Worm (Caenorhabditis elegans): ENCODE results near the gene srh-128.
"Not testable (repeated sequence)": the region's sequence is repeated elsewhere in the genome, so short reads cannot be mapped to it uniquely, and the experiment has no call there.

Gene srh-128

DNA sequence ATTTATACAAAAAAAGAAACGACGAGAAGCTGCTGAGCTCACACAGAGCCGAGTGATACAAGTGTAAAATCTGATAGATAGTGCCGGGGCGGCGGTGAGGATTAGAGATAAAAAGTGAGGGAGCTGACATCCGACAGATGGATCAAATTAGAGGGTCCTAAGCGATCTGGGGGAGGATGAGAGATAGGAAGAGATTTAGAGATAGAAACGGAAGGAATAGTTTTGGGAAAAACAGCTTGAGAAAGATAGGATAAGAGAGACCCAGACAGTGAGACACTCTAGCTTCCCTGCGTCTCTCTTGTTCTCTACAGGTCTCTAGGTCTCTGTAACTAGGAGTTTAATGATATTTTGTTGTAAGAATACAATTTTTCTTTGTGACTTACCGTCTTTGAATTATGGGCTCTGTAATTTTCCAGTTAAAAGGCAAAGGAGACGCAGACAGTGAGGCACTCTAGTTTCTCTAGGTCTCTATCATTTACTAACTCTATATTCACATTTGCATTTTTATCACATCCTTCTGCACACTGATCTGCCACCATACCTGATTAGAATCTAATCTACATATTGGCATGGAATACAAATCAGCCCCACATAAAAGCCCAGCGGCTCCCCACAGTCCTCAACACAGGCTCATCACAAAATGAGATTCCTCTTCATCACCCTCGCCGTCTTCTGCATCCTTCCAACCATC is 18.0 kb downstream of the srh-128 start, which contains the start of the genes sup-9 and nspf-1:
Gene sup-9, minus strand, starts transcription at position 43 of the 691 bp plus-strand sequence.
Gene nspf-1, plus strand, starts transcription at position 641 of the 691 bp plus-strand sequence.
- no peak for TF ChIP-seq flt-1 (GFP tag; IDR thresholded peaks at IDR 0.05)
- no peak for TF ChIP-seq hmbx-1 (tag; optimal IDR thresholded peaks at IDR 0.05)
- no peak for TF ChIP-seq hmg-4 (GFP tag; optimal IDR thresholded peaks at IDR 0.05)
- TF ChIP-seq sea-1 (GFP tag; conservative IDR thresholded peaks at IDR 0.05) = no peak
- TF ChIP-seq ama-1 (optimal IDR thresholded peaks at IDR 0.05) = no peak
- no peak for TF ChIP-seq F13C5.2 (tag; optimal IDR thresholded peaks at IDR 0.05)
- no peak for TF ChIP-seq tbx-37 (GFP tag; conservative IDR thresholded peaks at IDR 0.05)
- no peak for TF ChIP-seq tra-4 (tag; optimal IDR thresholded peaks at IDR 0.05)
- TF ChIP-seq aly-1 (tag; optimal IDR thresholded peaks at IDR 0.05) = no peak
- no peak for TF ChIP-seq tbx-11 (GFP tag; IDR thresholded peaks at IDR 0.05)
- TF ChIP-seq ceh-13 (GFP tag; optimal IDR thresholded peaks at IDR 0.05) = no peak
- TF ChIP-seq pes-1 (GFP tag; IDR thresholded peaks at IDR 0.05) = no peak
- no peak for TF ChIP-seq scrt-1 (GFP tag; IDR thresholded peaks at IDR 0.05)
- no peak for TF ChIP-seq hnd-1 (tag; optimal IDR thresholded peaks at IDR 0.05)
- no peak for TF ChIP-seq ets-7 (tag; optimal IDR thresholded peaks at IDR 0.05)
- TF ChIP-seq B0310.2 (tag; optimal IDR thresholded peaks at IDR 0.05) = no peak

DNA sequence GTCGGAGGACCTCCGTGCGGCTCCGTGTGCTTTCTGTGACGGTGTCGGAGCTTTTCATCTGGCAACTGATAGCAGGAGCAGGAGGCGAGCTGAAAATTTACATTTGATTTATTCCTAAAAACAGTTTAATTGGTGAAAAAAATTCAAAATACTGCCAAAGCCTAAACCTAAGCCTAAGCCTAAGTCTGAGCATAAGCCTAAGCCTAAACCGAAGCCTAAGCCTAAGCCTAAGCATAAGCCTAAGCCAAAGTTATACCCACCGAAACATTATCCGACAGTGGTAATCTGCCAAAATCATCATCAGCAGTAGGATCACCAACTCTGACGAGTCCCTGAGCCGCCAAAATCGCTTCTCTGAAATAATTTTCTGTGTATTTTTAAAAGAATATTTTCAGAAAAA is 20.3 kb downstream of the srh-128 start:
- TF ChIP-seq tbx-11 (GFP tag; IDR thresholded peaks at IDR 0.05) (no peak), sea-1 (GFP tag; conservative IDR thresholded peaks at IDR 0.05) (no peak), B0310.2 (tag; optimal IDR thresholded peaks at IDR 0.05) (no peak), tbx-37 (GFP tag; conservative IDR thresholded peaks at IDR 0.05) (no peak), hmbx-1 (tag; optimal IDR thresholded peaks at IDR 0.05) (no peak), hmg-4 (GFP tag; optimal IDR thresholded peaks at IDR 0.05) (no peak), ets-7 (tag; optimal IDR thresholded peaks at IDR 0.05) (no peak), tra-4 (tag; optimal IDR thresholded peaks at IDR 0.05) (no peak), ama-1 (optimal IDR thresholded peaks at IDR 0.05) (no peak), scrt-1 (GFP tag; IDR thresholded peaks at IDR 0.05) (no peak), ceh-13 (GFP tag; optimal IDR thresholded peaks at IDR 0.05) (no peak), ceh-36 (tag; optimal IDR thresholded peaks at IDR 0.05) (no peak), F13C5.2 (tag; optimal IDR thresholded peaks at IDR 0.05) (no peak), flt-1 (GFP tag; IDR thresholded peaks at IDR 0.05) (no peak), hnd-1 (tag; optimal IDR thresholded peaks at IDR 0.05) (no peak)

DNA sequence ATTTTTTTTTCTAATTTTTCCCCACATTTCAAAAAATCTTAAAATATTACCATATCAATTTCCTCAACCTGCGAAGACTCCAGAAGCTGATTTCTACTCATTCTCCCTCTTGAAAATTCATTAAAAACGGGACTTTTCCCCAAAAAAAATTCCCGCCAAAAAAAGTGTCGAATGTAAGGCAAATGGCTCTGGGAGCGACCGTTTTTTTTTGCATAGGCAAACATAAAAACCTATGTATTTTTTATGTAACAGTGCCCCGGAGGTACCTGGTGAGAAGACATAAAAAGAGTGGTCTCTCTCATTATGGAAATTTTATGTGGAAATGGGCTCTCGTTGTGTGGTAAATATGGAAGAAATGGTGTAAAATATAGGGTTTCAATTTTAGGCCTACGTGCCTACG is 20.9 kb downstream of the srh-128 start, which contains the start of gene ceh-87:
Gene ceh-87, minus strand, starts transcription at position 101 of the 400 bp plus-strand sequence.
- TF ChIP-seq tbx-11 (GFP tag; IDR thresholded peaks at IDR 0.05) = no peak
- TF ChIP-seq aly-1 (tag; optimal IDR thresholded peaks at IDR 0.05) = no peak
- TF ChIP-seq hmbx-1 (tag; optimal IDR thresholded peaks at IDR 0.05) = no peak
- TF ChIP-seq tbx-37 (GFP tag; conservative IDR thresholded peaks at IDR 0.05) = no peak
- TF ChIP-seq sea-1 (GFP tag; conservative IDR thresholded peaks at IDR 0.05) = no peak

- no peak for TF ChIP-seq tra-4 (tag; optimal IDR thresholded peaks at IDR 0.05)
- no peak for TF ChIP-seq tbx-11 (GFP tag; IDR thresholded peaks at IDR 0.05)
- TF ChIP-seq hmg-4 (GFP tag; optimal IDR thresholded peaks at IDR 0.05) = no peak
- TF ChIP-seq ceh-36 (tag; optimal IDR thresholded peaks at IDR 0.05) = no peak
- no peak for TF ChIP-seq aly-1 (tag; optimal IDR thresholded peaks at IDR 0.05)
- TF ChIP-seq pes-1 (GFP tag; IDR thresholded peaks at IDR 0.05) = no peak
- no peak for TF ChIP-seq ama-1 (optimal IDR thresholded peaks at IDR 0.05)
These were observed 24.0 kb downstream of the srh-128 start, which contains the start of gene F34D6.1 for ce11 chrII:2681118-2681517. F34D6.1 (minus strand) TSS chrII:2681218.

DNA sequence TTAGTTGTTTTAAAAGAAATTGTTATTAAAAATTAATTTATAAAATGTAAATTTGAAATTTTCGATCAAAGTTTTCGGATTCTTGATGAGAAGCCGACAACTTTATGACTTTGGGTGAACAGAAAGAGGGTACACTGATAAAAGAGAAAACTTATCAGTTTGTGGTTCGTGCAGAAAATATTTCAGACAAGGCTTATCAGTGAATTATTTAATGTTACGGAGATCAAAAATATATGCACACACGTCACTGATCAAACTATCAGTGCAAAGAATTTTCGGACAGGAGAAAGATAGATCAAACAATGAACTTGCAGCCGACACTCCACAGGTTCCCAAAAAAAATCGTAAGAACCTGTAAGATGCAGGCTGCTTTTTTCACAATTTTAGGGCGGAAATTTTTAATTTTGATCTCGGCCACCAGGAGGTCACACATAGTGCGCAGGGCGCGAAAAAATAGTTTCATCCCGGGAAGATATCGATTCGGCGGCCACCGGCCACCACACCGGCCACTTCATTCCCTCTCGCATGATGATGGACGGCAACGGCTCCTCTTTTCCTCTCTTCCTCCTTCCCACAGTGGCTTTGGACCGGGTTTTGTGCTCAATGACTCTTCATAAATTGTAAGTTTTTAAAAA is 27.4 kb downstream of the srh-128 start, which contains the start of gene F22E5.17:
Gene F22E5.17, plus strand, starts transcription at position 508 of the 635 bp plus-strand sequence.
- TF ChIP-seq ceh-13 (GFP tag; optimal IDR thresholded peaks at IDR 0.05) (no peak), scrt-1 (GFP tag; IDR thresholded peaks at IDR 0.05) (no peak), ets-7 (tag; optimal IDR thresholded peaks at IDR 0.05) (no peak)

DNA sequence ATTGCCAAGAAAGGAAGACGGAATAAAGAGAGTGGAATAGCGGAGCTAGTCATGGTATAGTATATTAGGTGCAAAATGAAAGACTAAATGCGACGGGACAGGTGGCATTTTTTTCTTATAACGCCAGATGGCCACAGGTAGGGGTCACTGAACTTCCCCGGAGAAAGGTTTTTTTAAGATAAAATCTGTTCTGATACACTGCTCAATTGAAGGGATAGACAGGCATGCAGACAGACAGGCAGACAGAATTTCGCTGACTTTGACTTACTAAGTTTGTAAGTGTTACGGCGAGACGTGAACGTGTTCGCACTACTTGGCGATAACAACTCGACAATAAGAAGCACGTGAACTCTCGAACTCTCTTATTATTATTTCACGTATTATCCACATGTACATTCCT is 31.6 kb downstream of the srh-128 start, which contains the start of the genes F22E5.20 and F22E5.1:
Gene F22E5.20, minus strand, starts transcription at position 101 of the 400 bp plus-strand sequence.
Gene F22E5.1, plus strand, starts transcription at position 242 of the 400 bp plus-strand sequence.
- TF ChIP-seq hnd-1, ceh-36, aly-1 (tag; optimal IDR thresholded peaks at IDR 0.05): not testable (repeated sequence)

- not testable (repeated sequence) for TF ChIP-seq flt-1 (GFP tag; IDR thresholded peaks at IDR 0.05); pes-1 (GFP tag; IDR thresholded peaks at IDR 0.05); hnd-1 (tag; optimal IDR thresholded peaks at IDR 0.05)
These were observed 32.8 kb downstream of the srh-128 start, which contains the start of gene sri-57 for ce11 chrII:2672320-2672719. sri-57 (minus strand) TSS chrII:2672420.

ce11 chrII:2665606-2666005 is 39.5 kb downstream of the srh-128 start, which contains the start of gene F22E5.22:
F22E5.22 (plus strand) TSS chrII:2665906.
- TF ChIP-seq sea-1 (GFP tag; conservative IDR thresholded peaks at IDR 0.05) (no peak), aly-1 (tag; optimal IDR thresholded peaks at IDR 0.05) (no peak), scrt-1 (GFP tag; IDR thresholded peaks at IDR 0.05) (no peak), hnd-1 (tag; optimal IDR thresholded peaks at IDR 0.05) (no peak), ceh-36 (tag; optimal IDR thresholded peaks at IDR 0.05) (no peak), flt-1 (GFP tag; IDR thresholded peaks at IDR 0.05) (no peak), ceh-13 (GFP tag; optimal IDR thresholded peaks at IDR 0.05) (no peak), ama-1 (optimal IDR thresholded peaks at IDR 0.05) (no peak)
